Fruit fly (Drosophila melanogaster) whole organism, embryonic: ENCODE data around the gene CG13640.

ENCODE experiments used
- Aef1 ChIP-seq: fragments of 200-800 bp; sonication (Bioruptor generic); IDR thresholded peaks from 3 replicates; pipeline ENCODE4 v1.3.6; 2022; ENCODE audit warnings: missing biosample characterization, missing genetic modification characterization
- CG10979 ChIP-seq: fragments of 200-800 bp; sonication (Bioruptor generic); optimal IDR thresholded peaks from 2 replicates; lab custom pipeline; 2018; ENCODE audit warnings: missing biosample characterization, mild to moderate bottlenecking, missing genetic modification characterization, moderate library complexity
- CG11695 ChIP-seq: fragments of 200-800 bp; sonication (Bioruptor generic); IDR thresholded peaks from 3 replicates; pipeline ENCODE4 v1.3.6; 2022; ENCODE audit warnings: missing biosample characterization, missing genetic modification characterization
- CG12659 ChIP-seq: fragments of 200-800 bp; sonication (Bioruptor generic); optimal IDR thresholded peaks from 3 replicates; lab custom pipeline; 2017; ENCODE audit warnings: mild to moderate bottlenecking, missing biosample characterization, missing genetic modification reagents, missing genetic modification characterization
- CG13287 ChIP-seq: fragments of 200-800 bp; sonication (Bioruptor generic); IDR thresholded peaks from 2 replicates; pipeline ENCODE4 v1.3.6; 2022; ENCODE audit warnings: missing biosample characterization, missing genetic modification characterization; ENCODE audit not compliant: partially characterized antibody
- CG13424 ChIP-seq: fragments of 200-800 bp; sonication (Bioruptor generic); optimal IDR thresholded peaks from 2 replicates; lab custom pipeline; 2019; ENCODE audit warnings: missing biosample characterization, mild to moderate bottlenecking, missing genetic modification characterization, moderate library complexity
- CG14710 ChIP-seq: fragments of 200-800 bp; sonication (Bioruptor generic); optimal IDR thresholded peaks from 3 replicates; lab custom pipeline; 2019; ENCODE audit warnings: missing biosample characterization, mild to moderate bottlenecking, missing genetic modification characterization, moderate library complexity
- CG1529 ChIP-seq: fragments of 200-800 bp; sonication (Bioruptor generic); optimal IDR thresholded peaks from 3 replicates; lab custom pipeline; 2018; ENCODE audit warnings: missing biosample characterization, missing genetic modification characterization
- CG16815 ChIP-seq: fragments of 200-800 bp; sonication (Bioruptor generic); optimal IDR thresholded peaks from 3 replicates; lab custom pipeline; 2017; ENCODE audit warnings: missing biosample characterization, mild to moderate bottlenecking, missing genetic modification characterization
- CG2129 ChIP-seq: fragments of 200-800 bp; sonication (Bioruptor generic); IDR thresholded peaks from 2 replicates; pipeline ENCODE4 v1.3.6; 2022; ENCODE audit warnings: missing biosample characterization, missing genetic modification characterization; ENCODE audit not compliant: partially characterized antibody
- CG33557 ChIP-seq: fragments of 200-800 bp; sonication (Bioruptor generic); optimal IDR thresholded peaks from 2 replicates; lab custom pipeline; 2019; ENCODE audit warnings: missing biosample characterization, mild to moderate bottlenecking, missing genetic modification characterization, moderate library complexity
- CG4617 ChIP-seq: fragments of 200-800 bp; sonication (Bioruptor generic); optimal IDR thresholded peaks from 3 replicates; lab custom pipeline; 2016; ENCODE audit warnings: missing biosample characterization, missing genetic modification characterization, borderline replicate concordance
- CG8478 ChIP-seq: fragments of >200 bp; optimal IDR thresholded peaks from 2 replicates; lab custom pipeline; 2018
- CkIIα-i1 ChIP-seq: fragments of 200-800 bp; sonication (Bioruptor generic); IDR thresholded peaks from 2 replicates; pipeline ENCODE4 v1.3.6; 2022; ENCODE audit warnings: missing biosample characterization, missing genetic modification characterization
- D ChIP-seq, 2 experiments: fragments of 200-800 bp in 1 of 2; fragments of >200 bp in 1 of 2; sonication (Bioruptor generic) in 1 of 2; optimal IDR thresholded peaks; 2 replicates in 1 of 2; 3 replicates in 1 of 2; lab custom pipeline; 2017; ENCODE audit warnings: mild to moderate bottlenecking in 1 of 2, missing biosample characterization in 1 of 2, missing genetic modification characterization in 1 of 2, missing genetic modification reagents in 1 of 2
- Dll ChIP-seq: fragments of 200-800 bp; sonication (Bioruptor generic); IDR thresholded peaks from 4 replicates; pipeline ENCODE4 v1.3.6; 2022; ENCODE audit warnings: missing biosample characterization, missing genetic modification characterization; ENCODE audit not compliant: partially characterized antibody
- Doc3 ChIP-seq: fragments of 200-800 bp; sonication (Bioruptor generic); IDR thresholded peaks from 3 replicates; pipeline ENCODE4 v1.3.6; 2022; ENCODE audit warnings: missing biosample characterization, missing genetic modification characterization; ENCODE audit not compliant: partially characterized antibody
- HLH3B ChIP-seq: fragments of 200-800 bp; sonication (Bioruptor generic); IDR thresholded peaks from 2 replicates; pipeline ENCODE4 v1.3.6; 2022; ENCODE audit warnings: missing biosample characterization, missing genetic modification characterization
- Lhr ChIP-seq: fragments of 200-800 bp; sonication (Bioruptor generic); optimal IDR thresholded peaks from 3 replicates; lab custom pipeline; 2017; ENCODE audit warnings: mild to moderate bottlenecking, missing biosample characterization, missing genetic modification reagents, missing genetic modification characterization
- MBD-R2 ChIP-seq: fragments of 200-800 bp; sonication (Bioruptor generic); IDR thresholded peaks from 2 replicates; pipeline ENCODE4 v1.3.6; 2022; ENCODE audit warnings: missing biosample characterization, missing genetic modification characterization
- Oli ChIP-seq: fragments of 200-800 bp; sonication (Bioruptor generic); optimal IDR thresholded peaks from 2 replicates; lab custom pipeline; 2018; ENCODE audit warnings: missing biosample characterization, mild to moderate bottlenecking, missing genetic modification characterization, moderate library complexity
- Opbp ChIP-seq: fragments of 200-800 bp; sonication (Bioruptor generic); IDR thresholded peaks from 3 replicates; pipeline ENCODE4 v1.3.6; 2022; ENCODE audit warnings: missing biosample characterization, missing genetic modification characterization; ENCODE audit not compliant: partially characterized antibody
- Rx ChIP-seq: fragments of 200-800 bp; sonication (Bioruptor generic); IDR thresholded peaks from 2 replicates; pipeline ENCODE4 v1.3.6; 2022; ENCODE audit warnings: missing biosample characterization, missing genetic modification characterization
- Six4 ChIP-seq: fragments of 200-800 bp; sonication (Bioruptor generic); optimal IDR thresholded peaks from 2 replicates; lab custom pipeline; 2016; ENCODE audit warnings: missing biosample characterization, missing genetic modification characterization
- Spps ChIP-seq: fragments of 200-800 bp; sonication (Bioruptor generic); optimal IDR thresholded peaks from 2 replicates; lab custom pipeline; 2018; ENCODE audit warnings: missing biosample characterization, mild to moderate bottlenecking, missing genetic modification characterization
- Ssrp ChIP-seq: fragments of 200-800 bp; sonication (Bioruptor generic); optimal IDR thresholded peaks from 2 replicates; lab custom pipeline; 2018; ENCODE audit warnings: missing biosample characterization, mild to moderate bottlenecking, missing genetic modification characterization, moderate library complexity
- az2 ChIP-seq: fragments of 200-800 bp; sonication (Bioruptor generic); optimal IDR thresholded peaks from 3 replicates; lab custom pipeline; 2016; ENCODE audit warnings: missing biosample characterization, missing genetic modification characterization
- bowl ChIP-seq: fragments of 200-800 bp; sonication (Bioruptor generic); IDR thresholded peaks from 2 replicates; pipeline ENCODE4 v1.3.6; 2022; ENCODE audit warnings: missing biosample characterization, missing genetic modification characterization
- cas ChIP-seq: fragments of 200-800 bp; sonication (Bioruptor generic); IDR thresholded peaks from 2 replicates; pipeline ENCODE4 v1.3.6; 2022; ENCODE audit warnings: missing biosample characterization, missing genetic modification characterization
- caup ChIP-seq: fragments of 200-800 bp; sonication (Bioruptor generic); optimal IDR thresholded peaks from 3 replicates; lab custom pipeline; 2017; ENCODE audit warnings: missing biosample characterization, mild to moderate bottlenecking, missing genetic modification characterization, moderate library complexity; ENCODE audit not compliant: severe bottlenecking
- cg ChIP-seq: fragments of 200-800 bp; sonication (Bioruptor generic); optimal IDR thresholded peaks from 3 replicates; lab custom pipeline; 2019; ENCODE audit warnings: missing biosample characterization, mild to moderate bottlenecking, missing genetic modification characterization, moderate library complexity
- crp ChIP-seq, 2 experiments: fragments of 200-800 bp; sonication (Bioruptor generic); optimal IDR thresholded peaks; 2 replicates in 1 of 2; 3 replicates in 1 of 2; lab custom pipeline; 2017; ENCODE audit warnings: missing biosample characterization in 2 of 2, missing genetic modification characterization in 2 of 2, mild to moderate bottlenecking in 1 of 2, moderate library complexity in 1 of 2
- dan ChIP-seq: fragments of 200-800 bp; sonication (Bioruptor generic); IDR thresholded peaks from 2 replicates; pipeline ENCODE4 v1.3.6; 2022; ENCODE audit warnings: missing biosample characterization, missing genetic modification characterization
- eve ChIP-seq, 2 experiments: fragments of >200 bp; optimal IDR thresholded peaks; 2 replicates each; lab custom pipeline; 2017; ENCODE audit warnings: missing biosample characterization in 2 of 2, missing genetic modification characterization in 2 of 2
- gfzf ChIP-seq: fragments of 200-800 bp; sonication (Bioruptor generic); optimal IDR thresholded peaks from 2 replicates; lab custom pipeline; 2016; ENCODE audit warnings: missing biosample characterization, mild to moderate bottlenecking, missing genetic modification characterization, moderate library complexity
- gro ChIP-seq: fragments of 200-800 bp; sonication (Bioruptor generic); optimal IDR thresholded peaks from 2 replicates; lab custom pipeline; 2016; ENCODE audit warnings: missing biosample characterization, missing genetic modification characterization
- h ChIP-seq: fragments of >200 bp; optimal IDR thresholded peaks from 2 replicates; lab custom pipeline; 2017
- hbn ChIP-seq: fragments of 200-800 bp; sonication (Bioruptor generic); IDR thresholded peaks from 2 replicates; pipeline ENCODE4 v1.3.6; 2022; ENCODE audit warnings: missing biosample characterization, missing genetic modification characterization; ENCODE audit not compliant: partially characterized antibody
- lola ChIP-seq, 3 experiments: fragments of >200 bp in 2 of 3; fragments of 200-800 bp in 1 of 3; sonication (Bioruptor generic) in 1 of 3; optimal IDR thresholded peaks; 2 replicates each; lab custom pipeline; 2017 to 2019; ENCODE audit warnings: missing biosample characterization in 3 of 3, missing genetic modification characterization in 3 of 3, mild to moderate bottlenecking in 1 of 3, moderate library complexity in 1 of 3
- nerfin-1 ChIP-seq: fragments of 200-800 bp; sonication (Bioruptor generic); optimal IDR thresholded peaks from 3 replicates; lab custom pipeline; 2019; ENCODE audit warnings: missing biosample characterization, mild to moderate bottlenecking, missing genetic modification characterization, moderate library complexity
- phol ChIP-seq: fragments of 200-800 bp; sonication (Bioruptor generic); optimal IDR thresholded peaks from 3 replicates; lab custom pipeline; 2018; ENCODE audit warnings: missing biosample characterization, mild to moderate bottlenecking, missing genetic modification characterization, moderate library complexity
- pnt ChIP-seq: fragments of 200-800 bp; sonication (Bioruptor generic); optimal IDR thresholded peaks from 3 replicates; lab custom pipeline; 2016; ENCODE audit warnings: missing biosample characterization, missing genetic modification characterization
- repo ChIP-seq: fragments of 200-800 bp; sonication (Bioruptor generic); optimal IDR thresholded peaks from 2 replicates; lab custom pipeline; 2016; ENCODE audit warnings: missing biosample characterization, missing genetic modification characterization
- tgo ChIP-seq: fragments of 200-800 bp; sonication (Bioruptor generic); IDR thresholded peaks from 3 replicates; pipeline ENCODE4 v1.3.6; 2022; ENCODE audit warnings: missing biosample characterization, missing genetic modification characterization
- trem ChIP-seq: fragments of 200-800 bp; optimal IDR thresholded peaks from 3 replicates; lab custom pipeline; 2019; ENCODE audit warnings: missing biosample characterization, mild to moderate bottlenecking, missing genetic modification characterization, moderate library complexity
- unc-4 ChIP-seq: fragments of 200-800 bp; sonication (Bioruptor generic); IDR thresholded peaks from 2 replicates; pipeline ENCODE4 v1.3.6; 2022; ENCODE audit warnings: missing biosample characterization, missing genetic modification characterization; ENCODE audit not compliant: partially characterized antibody
- zen ChIP-seq: fragments of 200-800 bp; sonication (Bioruptor generic); optimal IDR thresholded peaks from 3 replicates; lab custom pipeline; 2018; ENCODE audit warnings: missing biosample characterization, mild to moderate bottlenecking, missing genetic modification characterization, moderate library complexity

The CG13640 gene

dm6 chr3R:24816993-24817854, 44.7 kb downstream of the CG13640 start, which contains the start of the genes CG5808 and Saf-B (continued):
- peak; percentile 59 for TF ChIP-seq Lhr
- peak; percentile 40 for TF ChIP-seq Six4 (GFP tag; lab: Kevin White, UChicago)
- peak; percentile 39 for TF ChIP-seq CG4617
- TF ChIP-seq unc-4 (GFP tag; lab: Robert Waterston, UW), result peak; percentile 77
- peak; percentile 8 for TF ChIP-seq Spps (tag; lab: Kevin White, UChicago)
- TF ChIP-seq CG16815 (GFP tag; lab: Kevin White, UChicago), result no peak
- TF ChIP-seq az2 (GFP tag; lab: Kevin White, UChicago), result peak; percentile 33
- TF ChIP-seq CG33557 (GFP tag; lab: Kevin White, UChicago), result no peak
- no peak for TF ChIP-seq dan (GFP tag; lab: Robert Waterston, UW)
- TF ChIP-seq CG13287 (GFP tag; lab: Robert Waterston, UW), result peak; percentile 76
- TF ChIP-seq cg (GFP tag; lab: Kevin White, UChicago), result no peak
- TF ChIP-seq eve (GFP tag; optimal IDR thresholded peaks at IDR 0.05; lab: Kevin White, UChicago), result no peak
- TF ChIP-seq Ssrp (tag; lab: Kevin White, UChicago), result peak; percentile 41
- peak; percentile 80 for TF ChIP-seq Opbp
- peak; percentile 84 for TF ChIP-seq Dll (GFP tag; lab: Robert Waterston, UW)
- TF ChIP-seq D (optimal IDR thresholded peaks at IDR 0.05; lab: Kevin White, UChicago), result no peak
- TF ChIP-seq D (GFP tag; optimal IDR thresholded peaks at IDR 0.05; lab: Kevin White, UChicago), result peak; percentile 27
- TF ChIP-seq gfzf, result no peak
- TF ChIP-seq cas, result no peak
- TF ChIP-seq Rx (GFP tag; lab: Robert Waterston, UW), result no peak
- TF ChIP-seq zen (tag; lab: Kevin White, UChicago), result peak; percentile 32
- TF ChIP-seq CG2129, result peak; percentile 60
- TF ChIP-seq CkIIα-i1 (GFP tag; lab: Robert Waterston, UW), result peak; percentile 72
- no peak for TF ChIP-seq CG1529 (GFP tag; lab: Kevin White, UChicago)
- TF ChIP-seq Aef1, result peak; percentile 42
- TF ChIP-seq Oli (tag; lab: Kevin White, UChicago), result peak; percentile 13
- TF ChIP-seq CG8478, result no peak
- peak in 1 of 3 experiments; percentile 60 for TF ChIP-seq lola (GFP tag; optimal IDR thresholded peaks at IDR 0.05; lab: Kevin White, UChicago)
- TF ChIP-seq gro (GFP tag; lab: Kevin White, UChicago), result no peak
- TF ChIP-seq CG13424 (tag; lab: Kevin White, UChicago), result peak; percentile 30
- TF ChIP-seq CG11695 (GFP tag; lab: Robert Waterston, UW), result 0 out of 3 replicates have a peak, but pooled peaks have one; percentile 28
- TF ChIP-seq trem (tag; lab: Kevin White, UChicago), result peak; percentile 68
- TF ChIP-seq bowl (GFP tag; lab: Robert Waterston, UW), result no peak; the same call in 1 of the 2 replicates
- TF ChIP-seq Doc3, result peak; percentile 79
- TF ChIP-seq HLH3B (GFP tag; lab: Robert Waterston, UW), result peak; percentile 31; the same call in 1 of the 2 replicates
- peak; percentile 94 for TF ChIP-seq phol (tag; lab: Kevin White, UChicago)
- no peak for TF ChIP-seq caup (GFP tag; lab: Kevin White, UChicago)
- TF ChIP-seq h (lab: Kevin White, UChicago), result no peak
- TF ChIP-seq MBD-R2 (GFP tag; lab: Robert Waterston, UW), result peak; percentile 8; the same call in 1 of the 2 replicates
- TF ChIP-seq CG12659 (GFP tag; lab: Kevin White, UChicago), result peak; percentile 63
- peak; percentile 28 for TF ChIP-seq CG10979
- peak; percentile 88 for TF ChIP-seq CG14710 (tag; lab: Kevin White, UChicago)
- peak; percentile 63 for TF ChIP-seq tgo (GFP tag; lab: Robert Waterston, UW)
- TF ChIP-seq hbn, result peak; percentile 67
- TF ChIP-seq pnt (GFP tag; lab: Kevin White, UChicago), result no peak
- TF ChIP-seq crp (GFP tag; optimal IDR thresholded peaks at IDR 0.05; lab: Kevin White, UChicago), result peak in 1 of 2 experiments; percentile 37
- peak; percentile 49 for TF ChIP-seq nerfin-1 (tag; lab: Kevin White, UChicago)
- TF ChIP-seq repo (GFP tag; lab: Kevin White, UChicago), result no peak
